Fruit fly (Drosophila melanogaster) whole organism: Measurements from ENCODE around the gene Mst98Ca.

ENCODE experiments used
- CG8478 ChIP-seq: fragments of >200 bp; optimal IDR thresholded peaks from 2 replicates; lab custom pipeline; 2018; ENCODE audit warnings: inconsistent platforms
- Dll ChIP-seq: fragments of >200 bp; optimal IDR thresholded peaks from 2 replicates; lab custom pipeline; 2017
- pan ChIP-seq: fragments of >200 bp; optimal IDR thresholded peaks from 2 replicates; lab custom pipeline; 2017
- psq ChIP-seq: fragments of >200 bp; optimal IDR thresholded peaks from 2 replicates; lab custom pipeline; 2017

DNA sequence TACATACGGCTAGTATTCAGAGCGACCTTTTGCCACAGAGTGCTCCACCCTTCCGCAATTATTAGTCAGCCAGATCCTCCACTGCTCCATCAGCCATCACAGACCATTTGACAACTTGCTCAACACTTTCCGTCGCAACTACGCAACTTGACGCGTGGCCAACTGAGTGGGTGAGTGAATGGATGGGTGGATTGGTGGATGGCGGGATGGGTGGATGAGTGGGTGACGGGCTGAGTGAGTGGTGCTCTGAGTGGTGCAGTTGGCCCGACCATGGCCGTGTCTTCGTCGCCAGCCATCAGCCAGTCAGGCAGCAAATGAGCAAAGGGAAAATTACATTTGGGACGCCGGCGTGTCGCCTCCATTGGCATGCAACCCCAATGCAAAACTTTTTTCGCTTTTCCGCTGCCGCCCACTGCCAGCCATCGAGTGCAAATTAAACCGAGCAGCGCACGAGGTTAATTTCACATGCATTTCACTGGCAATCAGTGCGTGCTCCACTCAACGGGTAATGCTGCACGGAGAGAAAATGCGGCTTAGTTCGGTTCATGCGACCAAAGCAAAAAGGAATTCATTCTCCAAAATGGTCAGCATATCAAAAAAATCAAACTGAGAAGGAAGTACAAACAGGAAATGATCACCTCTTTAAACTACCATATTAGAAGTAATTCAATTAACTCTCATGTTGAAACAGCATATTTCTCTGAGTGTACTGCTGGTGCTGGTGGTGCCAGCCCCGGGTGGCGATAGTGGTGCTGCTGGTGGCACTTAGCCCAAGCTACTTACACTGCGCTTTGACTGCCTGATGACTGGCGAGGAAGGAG lies 17.0 kb downstream of the Mst98Ca start:
- TF ChIP-seq pan (lab: Kevin White, UChicago), result no peak
- no peak for TF ChIP-seq Dll (lab: Kevin White, UChicago)
- TF ChIP-seq CG8478, result no peak
- TF ChIP-seq psq, result no peak
